Worm (Caenorhabditis elegans): ENCODE results near the gene R09A8.2.

ce11 chrX:12602611-12603010 is 16.7 kb upstream of the R09A8.2 start:
- no peak for TF ChIP-seq flt-1 (GFP tag; IDR thresholded peaks at IDR 0.05)
- TF ChIP-seq hmg-4 (GFP tag; optimal IDR thresholded peaks at IDR 0.05), result no peak
- no peak for TF ChIP-seq ets-7 (tag; optimal IDR thresholded peaks at IDR 0.05)

Measured in whole organism, early embryonic.